Fruit fly (Drosophila melanogaster) whole organism, embryonic: Measurements from ENCODE around the gene Zif.

ENCODE experiments used
- Bteb2 ChIP-seq: fragments of 200-800 bp; sonication (Bioruptor generic); optimal IDR thresholded peaks from 2 replicates; lab custom pipeline; 2016; ENCODE audit warnings: missing biosample characterization, missing genetic modification characterization
- CG11247 ChIP-seq: fragments of 200-800 bp; sonication (Bioruptor generic); IDR thresholded peaks from 2 replicates; pipeline ENCODE4 v1.3.6; 2022; ENCODE audit warnings: missing biosample characterization, missing genetic modification characterization
- CG11456 ChIP-seq: fragments of 200-800 bp; sonication (Bioruptor generic); IDR thresholded peaks from 3 replicates; pipeline ENCODE4 v1.3.6; 2022; ENCODE audit warnings: missing biosample characterization, missing genetic modification characterization
- CG12219 ChIP-seq: fragments of 200-800 bp; sonication (Bioruptor generic); optimal IDR thresholded peaks from 3 replicates; lab custom pipeline; 2018; ENCODE audit warnings: missing biosample characterization, mild to moderate bottlenecking, missing genetic modification characterization
- CG12659 ChIP-seq: fragments of 200-800 bp; sonication (Bioruptor generic); optimal IDR thresholded peaks from 3 replicates; lab custom pipeline; 2017; ENCODE audit warnings: mild to moderate bottlenecking, missing biosample characterization, missing genetic modification reagents, missing genetic modification characterization
- CG13123 ChIP-seq: fragments of 200-800 bp; sonication (Bioruptor generic); optimal IDR thresholded peaks from 2 replicates; lab custom pipeline; 2016; ENCODE audit warnings: missing biosample characterization, missing genetic modification characterization
- CG13424 ChIP-seq: fragments of 200-800 bp; sonication (Bioruptor generic); optimal IDR thresholded peaks from 2 replicates; lab custom pipeline; 2019; ENCODE audit warnings: missing biosample characterization, mild to moderate bottlenecking, missing genetic modification characterization, moderate library complexity
- CG13624 ChIP-seq: fragments of 200-800 bp; sonication (Bioruptor generic); optimal IDR thresholded peaks from 2 replicates; lab custom pipeline; 2016; ENCODE audit warnings: missing biosample characterization, missing genetic modification characterization
- CG14441 ChIP-seq: fragments of 200-800 bp; sonication (Bioruptor generic); IDR thresholded peaks from 2 replicates; pipeline ENCODE4 v1.3.6; 2022; ENCODE audit warnings: missing biosample characterization, missing genetic modification characterization
- CG17829 ChIP-seq: fragments of 200-800 bp; optimal IDR thresholded peaks from 2 replicates; lab custom pipeline; 2019; ENCODE audit warnings: missing biosample characterization, mild to moderate bottlenecking, missing genetic modification characterization, moderate library complexity
- CG1792 ChIP-seq: fragments of 200-800 bp; sonication (Bioruptor generic); optimal IDR thresholded peaks from 2 replicates; lab custom pipeline; 2016; ENCODE audit warnings: missing biosample characterization, missing genetic modification characterization
- CG18619 ChIP-seq: fragments of 200-800 bp; sonication (Bioruptor generic); optimal IDR thresholded peaks from 3 replicates; lab custom pipeline; 2017; ENCODE audit warnings: missing biosample characterization, mild to moderate bottlenecking, missing genetic modification characterization
- CG3065 ChIP-seq: fragments of 200-800 bp; sonication (Bioruptor generic); optimal IDR thresholded peaks from 2 replicates; lab custom pipeline; 2016; ENCODE audit warnings: missing biosample characterization, missing genetic modification characterization
- CG32532 ChIP-seq: fragments of 200-800 bp; sonication (Bioruptor generic); IDR thresholded peaks from 2 replicates; pipeline ENCODE4 v1.3.6; 2022; ENCODE audit warnings: missing biosample characterization, missing genetic modification characterization
- CG4730 ChIP-seq: fragments of 200-800 bp; sonication (Bioruptor generic); IDR thresholded peaks from 2 replicates; pipeline ENCODE4 v1.3.6; 2022; ENCODE audit warnings: missing biosample characterization, missing genetic modification characterization
- CG6175 ChIP-seq: fragments of 200-800 bp; sonication (Bioruptor generic); IDR thresholded peaks from 3 replicates; pipeline ENCODE4 v1.3.6; 2022; ENCODE audit warnings: missing biosample characterization, missing genetic modification characterization
- CG6654 ChIP-seq: fragments of 200-800 bp; sonication (Bioruptor generic); optimal IDR thresholded peaks from 2 replicates; lab custom pipeline; 2017; ENCODE audit warnings: missing biosample characterization, mild to moderate bottlenecking, missing genetic modification characterization
- CG6813 ChIP-seq: fragments of 200-800 bp; sonication (Bioruptor generic); optimal IDR thresholded peaks from 2 replicates; lab custom pipeline; 2017; ENCODE audit warnings: missing biosample characterization, missing genetic modification characterization, mild to moderate bottlenecking, moderate library complexity, missing genetic modification reagents
- CG7786 ChIP-seq: fragments of 200-800 bp; sonication (Bioruptor generic); optimal IDR thresholded peaks from 2 replicates; lab custom pipeline; 2016; ENCODE audit warnings: missing biosample characterization, missing genetic modification characterization
- CG9876 ChIP-seq: fragments of 200-800 bp; sonication (Bioruptor generic); optimal IDR thresholded peaks from 2 replicates; lab custom pipeline; 2016; ENCODE audit warnings: missing biosample characterization, missing genetic modification characterization
- CkIIα-i1 ChIP-seq: fragments of 200-800 bp; sonication (Bioruptor generic); IDR thresholded peaks from 2 replicates; pipeline ENCODE4 v1.3.6; 2022; ENCODE audit warnings: missing biosample characterization, missing genetic modification characterization
- Gug ChIP-seq: fragments of 200-800 bp; sonication (Bioruptor generic); IDR thresholded peaks from 4 replicates; pipeline ENCODE4 v1.3.6; 2022; ENCODE audit warnings: missing biosample characterization, missing genetic modification characterization
- Nf-YB ChIP-seq: fragments of 200-800 bp; sonication (Bioruptor generic); optimal IDR thresholded peaks from 3 replicates; lab custom pipeline; 2019; ENCODE audit warnings: missing biosample characterization, mild to moderate bottlenecking, missing genetic modification characterization, moderate library complexity
- Scr ChIP-seq: fragments of 200-800 bp; sonication (Bioruptor generic); IDR thresholded peaks from 2 replicates; pipeline ENCODE4 v1.3.6; 2022; ENCODE audit warnings: missing biosample characterization, missing genetic modification characterization; ENCODE audit not compliant: partially characterized antibody
- TFAM ChIP-seq: fragments of 200-800 bp; sonication (Bioruptor generic); optimal IDR thresholded peaks from 2 replicates; lab custom pipeline; 2017; ENCODE audit warnings: missing biosample characterization, missing genetic modification characterization, inconsistent platforms
- Trl ChIP-seq, 3 experiments: fragments of >200 bp in 2 of 3; fragments of 200-800 bp in 1 of 3; sonication (Bioruptor generic) in 1 of 3; optimal IDR thresholded peaks; 2 replicates in 1 of 3; 3 replicates in 2 of 3; lab custom pipeline; 2016 to 2017; ENCODE audit warnings: missing biosample characterization in 1 of 3, missing genetic modification characterization in 1 of 3
- Xrp1 ChIP-seq: fragments of 200-800 bp; sonication (Bioruptor generic); IDR thresholded peaks from 2 replicates; pipeline ENCODE4 v1.3.6; 2022; ENCODE audit warnings: missing biosample characterization, missing genetic modification characterization
- amos ChIP-seq: fragments of 200-800 bp; sonication (Bioruptor generic); IDR thresholded peaks from 2 replicates; pipeline ENCODE4 v1.3.6; 2022; ENCODE audit warnings: missing biosample characterization, missing genetic modification characterization; ENCODE audit not compliant: partially characterized antibody
- aop ChIP-seq: fragments of 200-800 bp; sonication (Bioruptor generic); IDR thresholded peaks from 2 replicates; pipeline ENCODE4 v1.3.6; 2022; ENCODE audit warnings: missing biosample characterization, missing genetic modification characterization
- chm ChIP-seq: fragments of 200-800 bp; sonication (Bioruptor generic); IDR thresholded peaks from 2 replicates; pipeline ENCODE4 v1.3.6; 2022; ENCODE audit warnings: missing biosample characterization, missing genetic modification characterization
- corto ChIP-seq: fragments of 200-800 bp; sonication (Bioruptor generic); optimal IDR thresholded peaks from 2 replicates; lab custom pipeline; 2016; ENCODE audit warnings: missing biosample characterization, mild to moderate bottlenecking, missing genetic modification characterization, moderate library complexity
- croc ChIP-seq: fragments of 200-800 bp; sonication (Bioruptor generic); conservative IDR thresholded peaks from 3 replicates; pipeline ENCODE4 v1.3.6; 2022; ENCODE audit warnings: missing biosample characterization, missing genetic modification characterization
- da ChIP-seq: fragments of 200-800 bp; sonication (Bioruptor generic); optimal IDR thresholded peaks from 2 replicates; lab custom pipeline; 2016; ENCODE audit warnings: missing biosample characterization, missing genetic modification characterization
- dysf ChIP-seq: fragments of 200-800 bp; sonication (Bioruptor generic); IDR thresholded peaks from 3 replicates; pipeline ENCODE4 v1.3.6; 2022; ENCODE audit warnings: missing biosample characterization, missing genetic modification characterization
- fd3F ChIP-seq: fragments of 200-800 bp; sonication (Bioruptor generic); optimal IDR thresholded peaks from 2 replicates; lab custom pipeline; 2018; ENCODE audit warnings: missing biosample characterization, mild to moderate bottlenecking, missing genetic modification characterization, moderate library complexity
- ftz-f1 ChIP-seq: fragments of 200-800 bp; sonication (Bioruptor generic); optimal IDR thresholded peaks from 2 replicates; lab custom pipeline; 2016; ENCODE audit warnings: missing biosample characterization, missing genetic modification characterization
- gsb-n ChIP-seq: fragments of 200-800 bp; sonication (Bioruptor generic); optimal IDR thresholded peaks from 3 replicates; lab custom pipeline; 2018; ENCODE audit warnings: missing biosample characterization, mild to moderate bottlenecking, missing genetic modification characterization
- ind ChIP-seq: fragments of 200-800 bp; sonication (Bioruptor generic); optimal IDR thresholded peaks from 3 replicates; lab custom pipeline; 2016; ENCODE audit warnings: missing biosample characterization, missing genetic modification characterization
- kay ChIP-seq: fragments of 200-800 bp; sonication (Bioruptor generic); optimal IDR thresholded peaks from 2 replicates; lab custom pipeline; 2016; ENCODE audit warnings: missing biosample characterization, missing genetic modification characterization
- ken ChIP-seq: fragments of 200-800 bp; sonication (Bioruptor generic); IDR thresholded peaks from 3 replicates; pipeline ENCODE4 v1.3.6; 2022; ENCODE audit warnings: missing biosample characterization, missing genetic modification characterization
- lmd ChIP-seq: fragments of 200-800 bp; sonication (Bioruptor generic); IDR thresholded peaks from 2 replicates; pipeline ENCODE4 v1.3.6; 2022; ENCODE audit warnings: missing biosample characterization, missing genetic modification characterization
- nerfin-1 ChIP-seq: fragments of 200-800 bp; sonication (Bioruptor generic); optimal IDR thresholded peaks from 3 replicates; lab custom pipeline; 2019; ENCODE audit warnings: missing biosample characterization, mild to moderate bottlenecking, missing genetic modification characterization, moderate library complexity
- pfk ChIP-seq: fragments of 200-800 bp; sonication (Bioruptor generic); optimal IDR thresholded peaks from 2 replicates; lab custom pipeline; 2018; ENCODE audit warnings: missing biosample characterization, mild to moderate bottlenecking, missing genetic modification characterization, moderate library complexity
- pita ChIP-seq: fragments of 200-800 bp; sonication (Bioruptor generic); optimal IDR thresholded peaks from 2 replicates; lab custom pipeline; 2017; ENCODE audit warnings: missing biosample characterization, mild to moderate bottlenecking, missing genetic modification characterization
- pros ChIP-seq: fragments of 200-800 bp; sonication (Bioruptor generic); optimal IDR thresholded peaks from 3 replicates; lab custom pipeline; 2019; ENCODE audit warnings: missing biosample characterization, mild to moderate bottlenecking, missing genetic modification characterization, moderate library complexity
- shn ChIP-seq: fragments of 200-800 bp; sonication (Bioruptor generic); optimal IDR thresholded peaks from 3 replicates; lab custom pipeline; 2016; ENCODE audit warnings: missing biosample characterization, missing genetic modification characterization
- sqz ChIP-seq: fragments of 200-800 bp; sonication (Bioruptor generic); optimal IDR thresholded peaks from 3 replicates; lab custom pipeline; 2018; ENCODE audit warnings: missing biosample characterization, mild to moderate bottlenecking, missing genetic modification characterization
- ssp ChIP-seq: fragments of 200-800 bp; sonication (Bioruptor generic); IDR thresholded peaks from 2 replicates; pipeline ENCODE4 v1.3.6; 2022; ENCODE audit warnings: missing biosample characterization, missing genetic modification characterization
- tgo ChIP-seq: fragments of 200-800 bp; sonication (Bioruptor generic); IDR thresholded peaks from 3 replicates; pipeline ENCODE4 v1.3.6; 2022; ENCODE audit warnings: missing biosample characterization, missing genetic modification characterization
- tx ChIP-seq: fragments of 200-800 bp; sonication (Bioruptor generic); optimal IDR thresholded peaks from 2 replicates; lab custom pipeline; 2016; ENCODE audit warnings: missing biosample characterization, missing genetic modification characterization

Zif gene

dm6 chr3R:6426173-6426899, 30.6 kb upstream of the Zif start (continued):
- no peak for TF ChIP-seq pita (GFP tag; lab: Kevin White, UChicago)
- no peak for TF ChIP-seq Trl (optimal IDR thresholded peaks at IDR 0.05; lab: Kevin White, UChicago)
- no peak for TF ChIP-seq Trl (GFP tag; optimal IDR thresholded peaks at IDR 0.05; lab: Kevin White, UChicago)
- TF ChIP-seq ken = no peak
- TF ChIP-seq CG13624 = no peak
- no peak for TF ChIP-seq ssp (GFP tag; lab: Robert Waterston, UW)
- 0 out of 3 replicates have a peak, but pooled peaks have one; percentile 31 for TF ChIP-seq CG11456
- TF ChIP-seq CG12219 (GFP tag; lab: Kevin White, UChicago) = no peak
- no peak for TF ChIP-seq Gug (GFP tag; lab: Robert Waterston, UW)
- no peak for TF ChIP-seq Nf-YB (GFP tag; lab: Kevin White, UChicago)
- no peak for TF ChIP-seq Bteb2
- TF ChIP-seq CG12659 (GFP tag; lab: Kevin White, UChicago) = no peak
- no peak for TF ChIP-seq CG6654
- no peak for TF ChIP-seq gsb-n (tag; lab: Kevin White, UChicago)
- TF ChIP-seq nerfin-1 (tag; lab: Kevin White, UChicago) = no peak
- TF ChIP-seq CG6813 (GFP tag; lab: Kevin White, UChicago) = no peak
- peak; percentile 60 for TF ChIP-seq ftz-f1 (GFP tag; lab: Kevin White, UChicago)
- peak; percentile 55; the same call in 1 of the 2 replicates for TF ChIP-seq CG32532 (GFP tag; lab: Robert Waterston, UW)
- no peak for TF ChIP-seq CG18619 (GFP tag; lab: Kevin White, UChicago)
- 0 out of 2 replicates have a peak, but pooled peaks have one; percentile 45 for TF ChIP-seq chm (GFP tag; lab: Robert Waterston, UW)
- no peak for TF ChIP-seq CG13424 (tag; lab: Kevin White, UChicago)
- TF ChIP-seq CG6175 = no peak
- no peak for TF ChIP-seq TFAM (GFP tag; lab: Kevin White, UChicago)
- peak; percentile 11 for TF ChIP-seq sqz (GFP tag; lab: Kevin White, UChicago)
- TF ChIP-seq CG17829 (tag; lab: Kevin White, UChicago) = no peak
- no peak for TF ChIP-seq CG7786 (GFP tag; lab: Kevin White, UChicago)
- TF ChIP-seq tx (GFP tag; lab: Kevin White, UChicago) = no peak
- TF ChIP-seq CG9876 = no peak
- TF ChIP-seq Scr (GFP tag; lab: Robert Waterston, UW) = 0 out of 2 replicates have a peak, but pooled peaks have one; percentile 12
- TF ChIP-seq aop (GFP tag; lab: Robert Waterston, UW) = 0 out of 2 replicates have a peak, but pooled peaks have one; percentile 18
- TF ChIP-seq Xrp1 (GFP tag; lab: Robert Waterston, UW) = no peak
- no peak for TF ChIP-seq lmd (GFP tag; lab: Robert Waterston, UW)
- TF ChIP-seq tgo (GFP tag; lab: Robert Waterston, UW) = peak; percentile 41; the same call in 1 of the 3 replicates
- TF ChIP-seq shn (GFP tag; lab: Kevin White, UChicago) = no peak
- TF ChIP-seq CG11247 = peak; percentile 25; the same call in 1 of the 2 replicates
- no peak for TF ChIP-seq CG3065
- no peak for TF ChIP-seq corto (GFP tag; lab: Kevin White, UChicago)
- no peak for TF ChIP-seq CG1792 (GFP tag; lab: Kevin White, UChicago)
- no peak for TF ChIP-seq da
- TF ChIP-seq ind = no peak
- TF ChIP-seq amos (GFP tag; lab: Robert Waterston, UW) = peak; percentile 12; the same call in 1 of the 2 replicates
- TF ChIP-seq pfk = peak; percentile 95
- no peak for TF ChIP-seq fd3F (GFP tag; lab: Kevin White, UChicago)
- TF ChIP-seq CkIIα-i1 (GFP tag; lab: Robert Waterston, UW) = no peak
- TF ChIP-seq kay = no peak
- no peak for TF ChIP-seq CG13123 (GFP tag; lab: Kevin White, UChicago)
- no peak; the same call in 2 of the 3 replicates for TF ChIP-seq dysf (GFP tag; lab: Robert Waterston, UW)
- peak; percentile 57 for TF ChIP-seq pros (GFP tag; lab: Kevin White, UChicago)
- TF ChIP-seq CG4730 = no peak
- 0 out of 2 replicates have a peak, but pooled peaks have one; percentile 29 for TF ChIP-seq CG14441 (GFP tag; lab: Robert Waterston, UW)
- no peak for TF ChIP-seq croc
